Fruit fly (Drosophila melanogaster) whole organism, embryonic: ENCODE measurements around the gene CG16852.

Experiments
- Abd-B ChIP-seq: fragments of 200-800 bp; sonication (Bioruptor generic); optimal IDR thresholded peaks from 2 replicates; lab custom pipeline; 2018; ENCODE audit warnings: missing biosample characterization, mild to moderate bottlenecking, missing genetic modification characterization, moderate library complexity
- B-H2 ChIP-seq: fragments of 200-800 bp; sonication (Bioruptor generic); optimal IDR thresholded peaks from 2 replicates; lab custom pipeline; 2018; ENCODE audit warnings: missing biosample characterization, mild to moderate bottlenecking, missing genetic modification characterization
- Bgb ChIP-seq: fragments of 200-800 bp; sonication (Bioruptor generic); IDR thresholded peaks from 2 replicates; pipeline ENCODE4 v1.3.6; 2022; ENCODE audit warnings: missing biosample characterization, missing genetic modification characterization; ENCODE audit not compliant: partially characterized antibody
- C15 ChIP-seq: fragments of 200-800 bp; sonication (Bioruptor generic); IDR thresholded peaks from 3 replicates; pipeline ENCODE4 v1.3.6; 2022; ENCODE audit warnings: missing biosample characterization, missing genetic modification characterization
- CG11695 ChIP-seq: fragments of 200-800 bp; sonication (Bioruptor generic); IDR thresholded peaks from 3 replicates; pipeline ENCODE4 v1.3.6; 2022; ENCODE audit warnings: missing biosample characterization, missing genetic modification characterization
- CG12104 ChIP-seq: fragments of 200-800 bp; sonication (Bioruptor generic); optimal IDR thresholded peaks from 3 replicates; lab custom pipeline; 2016; ENCODE audit warnings: missing biosample characterization, missing genetic modification characterization
- CG13424 ChIP-seq: fragments of 200-800 bp; sonication (Bioruptor generic); optimal IDR thresholded peaks from 2 replicates; lab custom pipeline; 2019; ENCODE audit warnings: missing biosample characterization, mild to moderate bottlenecking, missing genetic modification characterization, moderate library complexity
- CG14014 ChIP-seq: fragments of 200-800 bp; sonication (Bioruptor generic); IDR thresholded peaks from 2 replicates; pipeline ENCODE4 v1.3.6; 2022; ENCODE audit warnings: missing biosample characterization, missing genetic modification characterization
- CG16779 ChIP-seq: fragments of 200-800 bp; sonication (Bioruptor generic); IDR thresholded peaks from 2 replicates; pipeline ENCODE4 v1.3.6; 2022; ENCODE audit warnings: missing biosample characterization, missing genetic modification characterization
- CG17612 ChIP-seq: fragments of 200-800 bp; sonication (Bioruptor generic); IDR thresholded peaks from 2 replicates; pipeline ENCODE4 v1.3.6; 2022; ENCODE audit warnings: missing biosample characterization, missing genetic modification characterization
- CG18262 ChIP-seq: fragments of 200-800 bp; optimal IDR thresholded peaks from 3 replicates; lab custom pipeline; 2019; ENCODE audit warnings: missing biosample characterization, mild to moderate bottlenecking, missing genetic modification characterization, moderate library complexity
- CG2202 ChIP-seq: fragments of 200-800 bp; sonication (Bioruptor generic); optimal IDR thresholded peaks from 2 replicates; lab custom pipeline; 2018; ENCODE audit warnings: missing biosample characterization, mild to moderate bottlenecking, missing genetic modification characterization
- CG2889 ChIP-seq: fragments of 200-800 bp; sonication (Bioruptor generic); IDR thresholded peaks from 3 replicates; pipeline ENCODE4 v1.3.6; 2022; ENCODE audit warnings: missing biosample characterization, missing genetic modification characterization
- CG3065 ChIP-seq: fragments of 200-800 bp; sonication (Bioruptor generic); optimal IDR thresholded peaks from 2 replicates; lab custom pipeline; 2016; ENCODE audit warnings: missing biosample characterization, missing genetic modification characterization
- CG33557 ChIP-seq: fragments of 200-800 bp; sonication (Bioruptor generic); optimal IDR thresholded peaks from 2 replicates; lab custom pipeline; 2019; ENCODE audit warnings: missing biosample characterization, mild to moderate bottlenecking, missing genetic modification characterization, moderate library complexity
- CG5953 ChIP-seq: fragments of 200-800 bp; sonication (Bioruptor generic); IDR thresholded peaks from 2 replicates; pipeline ENCODE4 v1.3.6; 2022; ENCODE audit warnings: missing biosample characterization, missing genetic modification characterization
- CG7372 ChIP-seq: fragments of 200-800 bp; sonication (Bioruptor generic); IDR thresholded peaks from 2 replicates; pipeline ENCODE4 v1.3.6; 2022; ENCODE audit warnings: missing biosample characterization, missing genetic modification characterization
- CG7745 ChIP-seq: fragments of 200-800 bp; sonication (Bioruptor generic); optimal IDR thresholded peaks from 2 replicates; lab custom pipeline; 2018; ENCODE audit warnings: missing biosample characterization, mild to moderate bottlenecking, missing genetic modification characterization, moderate library complexity
- CG7963 ChIP-seq: fragments of 200-800 bp; sonication (Bioruptor generic); IDR thresholded peaks from 3 replicates; pipeline ENCODE4 v1.3.6; 2022; ENCODE audit warnings: missing biosample characterization, missing genetic modification characterization; ENCODE audit not compliant: partially characterized antibody
- CG9797 ChIP-seq: fragments of 200-800 bp; sonication (Bioruptor generic); optimal IDR thresholded peaks from 3 replicates; lab custom pipeline; 2018; ENCODE audit warnings: missing biosample characterization, mild to moderate bottlenecking, missing genetic modification characterization
- CTCF ChIP-seq: fragments of 200-800 bp; sonication (Bioruptor generic); optimal IDR thresholded peaks from 2 replicates; lab custom pipeline; 2017; ENCODE audit warnings: missing biosample characterization, mild to moderate bottlenecking, missing genetic modification characterization, moderate library complexity
- CkIIα-i1 ChIP-seq: fragments of 200-800 bp; sonication (Bioruptor generic); IDR thresholded peaks from 2 replicates; pipeline ENCODE4 v1.3.6; 2022; ENCODE audit warnings: missing biosample characterization, missing genetic modification characterization
- D19A ChIP-seq: fragments of 200-800 bp; optimal IDR thresholded peaks from 3 replicates; lab custom pipeline; 2019; ENCODE audit warnings: missing biosample characterization, mild to moderate bottlenecking, missing genetic modification characterization, moderate library complexity
- Dfd ChIP-seq, 2 experiments: fragments of >200 bp; optimal IDR thresholded peaks; 2 replicates each; lab custom pipeline; 2017; ENCODE audit warnings: missing biosample characterization in 2 of 2, missing genetic modification characterization in 2 of 2
- GATAe ChIP-seq: fragments of 200-800 bp; sonication (Bioruptor generic); conservative IDR thresholded peaks from 2 replicates; pipeline ENCODE4 v1.3.6; 2022; ENCODE audit warnings: missing biosample characterization, missing genetic modification characterization
- Lpt ChIP-seq: fragments of >200 bp; optimal IDR thresholded peaks from 2 replicates; lab custom pipeline; 2018; ENCODE audit warnings: missing biosample characterization, missing genetic modification characterization
- Med ChIP-seq: fragments of 200-800 bp; sonication (Bioruptor generic); peaks from one replicate; lab custom pipeline; 2016; ENCODE audit warnings: missing biosample characterization, missing genetic modification characterization, mild to moderate bottlenecking, inconsistent platforms, moderate library complexity
- Meics ChIP-seq: fragments of 200-800 bp; sonication (Bioruptor generic); optimal IDR thresholded peaks from 2 replicates; lab custom pipeline; 2017; ENCODE audit warnings: missing biosample characterization, mild to moderate bottlenecking, missing genetic modification characterization
- NfI ChIP-seq: fragments of 200-800 bp; sonication (Bioruptor generic); optimal IDR thresholded peaks from 3 replicates; lab custom pipeline; 2018; ENCODE audit warnings: missing biosample characterization, mild to moderate bottlenecking, missing genetic modification characterization, moderate library complexity
- Pdp1 ChIP-seq, 2 experiments: fragments of 200-800 bp; sonication (Bioruptor generic); optimal IDR thresholded peaks; 3 replicates each; lab custom pipeline; 2016; ENCODE audit warnings: missing biosample characterization in 2 of 2, missing genetic modification characterization in 2 of 2, mild to moderate bottlenecking in 1 of 2, moderate library complexity in 1 of 2
- Side ChIP-seq: fragments of 200-800 bp; sonication (Bioruptor generic); optimal IDR thresholded peaks from 2 replicates; lab custom pipeline; 2016; ENCODE audit warnings: missing biosample characterization, missing genetic modification characterization
- Tbp ChIP-seq: fragments of >200 bp; optimal IDR thresholded peaks from 2 replicates; lab custom pipeline; 2018; ENCODE audit warnings: missing biosample characterization, missing genetic modification characterization
- br ChIP-seq: fragments of >200 bp; optimal IDR thresholded peaks from 2 replicates; lab custom pipeline; 2017
- cg ChIP-seq: fragments of 200-800 bp; sonication (Bioruptor generic); optimal IDR thresholded peaks from 3 replicates; lab custom pipeline; 2019; ENCODE audit warnings: missing biosample characterization, mild to moderate bottlenecking, missing genetic modification characterization, moderate library complexity
- disco-r ChIP-seq: fragments of 200-800 bp; sonication (Bioruptor generic); optimal IDR thresholded peaks from 2 replicates; lab custom pipeline; 2016; ENCODE audit warnings: missing biosample characterization, missing genetic modification characterization
- eyg ChIP-seq: fragments of 200-800 bp; sonication (Bioruptor generic); optimal IDR thresholded peaks from 3 replicates; lab custom pipeline; 2016; ENCODE audit warnings: missing biosample characterization, missing genetic modification characterization
- fd102C ChIP-seq: fragments of 200-800 bp; sonication (Bioruptor generic); optimal IDR thresholded peaks from 2 replicates; lab custom pipeline; 2018; ENCODE audit warnings: missing biosample characterization, mild to moderate bottlenecking, missing genetic modification characterization, moderate library complexity
- fd64A ChIP-seq: fragments of 200-800 bp; sonication (Bioruptor generic); optimal IDR thresholded peaks from 3 replicates; lab custom pipeline; 2018; ENCODE audit warnings: missing biosample characterization, mild to moderate bottlenecking, missing genetic modification characterization
- gce ChIP-seq: fragments of 200-800 bp; sonication (Bioruptor generic); IDR thresholded peaks from 3 replicates; pipeline ENCODE4 v1.3.6; 2022; ENCODE audit warnings: missing biosample characterization, missing genetic modification characterization
- gsb-n ChIP-seq: fragments of 200-800 bp; sonication (Bioruptor generic); optimal IDR thresholded peaks from 3 replicates; lab custom pipeline; 2018; ENCODE audit warnings: missing biosample characterization, mild to moderate bottlenecking, missing genetic modification characterization
- jigr1 ChIP-seq: fragments of 200-800 bp; sonication (Bioruptor generic); IDR thresholded peaks from 3 replicates; pipeline ENCODE4 v1.3.6; 2022; ENCODE audit warnings: missing biosample characterization, missing genetic modification characterization
- lbe ChIP-seq: fragments of 200-800 bp; sonication (Bioruptor generic); optimal IDR thresholded peaks from 2 replicates; lab custom pipeline; 2016; ENCODE audit warnings: missing biosample characterization, mild to moderate bottlenecking, missing genetic modification characterization
- lola ChIP-seq, 3 experiments: fragments of >200 bp in 2 of 3; fragments of 200-800 bp in 1 of 3; sonication (Bioruptor generic) in 1 of 3; optimal IDR thresholded peaks; 2 replicates each; lab custom pipeline; 2017 to 2019; ENCODE audit warnings: missing biosample characterization in 3 of 3, missing genetic modification characterization in 3 of 3, mild to moderate bottlenecking in 1 of 3, moderate library complexity in 1 of 3
- pb ChIP-seq: fragments of 200-800 bp; sonication (Bioruptor generic); optimal IDR thresholded peaks from 3 replicates; lab custom pipeline; 2016; ENCODE audit warnings: missing biosample characterization, missing genetic modification characterization
- pho ChIP-seq: fragments of 200-800 bp; sonication (Bioruptor generic); optimal IDR thresholded peaks from 2 replicates; lab custom pipeline; 2016; ENCODE audit warnings: missing biosample characterization, missing genetic modification characterization
- pros ChIP-seq: fragments of 200-800 bp; sonication (Bioruptor generic); optimal IDR thresholded peaks from 3 replicates; lab custom pipeline; 2019; ENCODE audit warnings: missing biosample characterization, mild to moderate bottlenecking, missing genetic modification characterization, moderate library complexity
- run ChIP-seq: fragments of 200-800 bp; sonication (Bioruptor generic); optimal IDR thresholded peaks from 3 replicates; lab custom pipeline; 2018; ENCODE audit warnings: missing biosample characterization, mild to moderate bottlenecking, missing genetic modification characterization
- salm ChIP-seq: fragments of 200-800 bp; sonication (Bioruptor generic); optimal IDR thresholded peaks from 2 replicates; lab custom pipeline; 2018; ENCODE audit warnings: missing biosample characterization, mild to moderate bottlenecking, missing genetic modification characterization
- sug ChIP-seq: fragments of 200-800 bp; optimal IDR thresholded peaks from 2 replicates; lab custom pipeline; 2019; ENCODE audit warnings: missing biosample characterization, mild to moderate bottlenecking, missing genetic modification characterization, moderate library complexity
- tap ChIP-seq: fragments of 200-800 bp; optimal IDR thresholded peaks from 3 replicates; lab custom pipeline; 2019; ENCODE audit warnings: missing biosample characterization, mild to moderate bottlenecking, missing genetic modification characterization, moderate library complexity
- vvl ChIP-seq: fragments of 200-800 bp; sonication (Bioruptor generic); IDR thresholded peaks from 2 replicates; pipeline ENCODE4 v1.3.6; 2022; ENCODE audit warnings: missing biosample characterization, missing genetic modification characterization

CG16852 gene

DNA sequence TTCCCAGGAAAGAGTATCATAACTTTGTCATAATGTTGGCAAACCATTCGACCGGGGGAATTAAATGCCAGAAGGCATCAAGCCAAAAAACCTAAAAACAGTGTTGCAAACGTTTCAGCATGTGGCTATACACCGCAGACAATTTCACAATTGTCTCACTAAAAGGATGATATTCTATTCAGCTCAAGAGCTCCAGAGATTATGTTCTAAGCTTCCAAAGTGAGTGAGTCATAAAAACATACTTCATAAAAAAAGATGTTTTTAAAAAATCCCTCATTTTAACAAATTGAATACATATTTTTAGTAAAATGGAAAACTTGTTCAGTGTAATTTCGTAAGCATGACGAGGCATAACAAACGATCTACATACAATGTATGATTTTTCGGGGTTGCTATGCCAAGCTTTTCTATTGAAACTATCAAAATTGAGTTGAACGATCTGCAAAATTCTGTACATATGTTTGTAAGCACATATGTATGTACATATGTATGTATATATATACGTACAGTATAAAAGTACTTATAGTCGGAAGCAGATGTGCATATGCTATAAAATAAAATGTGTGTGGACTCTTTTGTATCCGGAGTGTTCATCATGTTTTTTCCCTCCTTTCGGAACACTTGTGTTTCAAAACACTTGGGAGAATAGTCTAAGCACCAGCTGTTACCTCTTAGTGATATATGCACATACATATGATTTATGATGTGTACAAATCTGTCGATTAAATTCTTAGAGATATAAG is 25.4 kb upstream of the CG16852 start (continued):
- TF ChIP-seq C15 (peak; percentile 62; the same call in 1 of the 3 replicates), Tbp (no peak), CG13424 (tag; lab: Kevin White, UChicago) (peak; percentile 45), sug (tag; lab: Kevin White, UChicago) (no peak), lbe (GFP tag; lab: Kevin White, UChicago) (no peak), fd102C (GFP tag; lab: Kevin White, UChicago) (no peak), Dfd (GFP tag; optimal IDR thresholded peaks at IDR 0.05; lab: Kevin White, UChicago) (no peak), pho (GFP tag; lab: Kevin White, UChicago) (peak; percentile 2), CG7372 (GFP tag; lab: Robert Waterston, UW) (peak; percentile 27; the same call in 1 of the 2 replicates), pros (GFP tag; lab: Kevin White, UChicago) (no peak), fd64A (no peak), CG33557 (GFP tag; lab: Kevin White, UChicago) (no peak), tap (tag; lab: Kevin White, UChicago) (peak; percentile 79), vvl (peak; percentile 53), Med (GFP tag; lab: Kevin White, UChicago) (peak; percentile 98), CG5953 (no peak), B-H2 (GFP tag; lab: Kevin White, UChicago) (no peak), jigr1 (peak; percentile 26; the same call in 1 of the 3 replicates), CG14014 (peak; percentile 83), gsb-n (tag; lab: Kevin White, UChicago) (peak; percentile 28), eyg (GFP tag; lab: Kevin White, UChicago) (peak; percentile 69), cg (GFP tag; lab: Kevin White, UChicago) (no peak), CG9797 (GFP tag; lab: Kevin White, UChicago) (no peak), CG2202 (tag; lab: Kevin White, UChicago) (no peak), Lpt (GFP tag; lab: Kevin White, UChicago) (no peak), CkIIα-i1 (no peak; the same call in 1 of the 2 replicates), Pdp1 (GFP tag; optimal IDR thresholded peaks at IDR 0.05; lab: Kevin White, UChicago) (peak; percentile 62 to 86), Abd-B (GFP tag; lab: Kevin White, UChicago) (peak; percentile 70), GATAe (GFP tag; lab: Robert Waterston, UW) (peak; percentile 17; the same call in 1 of the 2 replicates), CG18262 (tag; lab: Kevin White, UChicago) (peak; percentile 81), br (lab: Kevin White, UChicago) (no peak), salm (tag; lab: Kevin White, UChicago) (no peak), CG7745 (tag; lab: Kevin White, UChicago) (no peak), CG11695 (GFP tag; lab: Robert Waterston, UW) (peak; percentile 77), CG12104 (GFP tag; lab: Kevin White, UChicago) (peak; percentile 76), run (tag; lab: Kevin White, UChicago) (no peak), CTCF (GFP tag; lab: Kevin White, UChicago) (no peak), CG3065 (GFP tag; lab: Kevin White, UChicago) (no peak), CG7963 (GFP tag; lab: Robert Waterston, UW) (no peak), disco-r (peak; percentile 71), Side (GFP tag; lab: Kevin White, UChicago) (peak; percentile 73), CG2889 (0 out of 3 replicates have a peak, but pooled peaks have one; percentile 3), CG17612 (GFP tag; lab: Robert Waterston, UW) (peak; percentile 71), CG16779 (GFP tag; lab: Robert Waterston, UW) (peak; percentile 69), lola (GFP tag; optimal IDR thresholded peaks at IDR 0.05; lab: Kevin White, UChicago) (no peak), pb (GFP tag; lab: Kevin White, UChicago) (peak; percentile 80), Meics (peak; percentile 72), Bgb (GFP tag; lab: Robert Waterston, UW) (no peak), D19A (peak; percentile 83), NfI (GFP tag; lab: Kevin White, UChicago) (peak; percentile 35), gce (GFP tag; lab: Robert Waterston, UW) (peak; percentile 76)
